Fruit fly (Drosophila melanogaster) whole organism, wandering third instar larva: ENCODE data around the gene gdrd.
A peak's percentile ranks its signal among the peaks of the same experiment; 100 is the strongest.

Source experiments
- Abd-B ChIP-seq: fragments of >200 bp; optimal IDR thresholded peaks from 2 replicates; lab custom pipeline; 2017; ENCODE audit warnings: missing biosample characterization, missing genetic modification characterization
- CG32264 ChIP-seq: fragments of 200-800 bp; sonication (Bioruptor generic); optimal IDR thresholded peaks from 2 replicates; lab custom pipeline; 2016; ENCODE audit warnings: missing biosample characterization, missing genetic modification characterization
- CG9705 ChIP-seq: fragments of 200-800 bp; sonication (Bioruptor generic); optimal IDR thresholded peaks from 2 replicates; lab custom pipeline; 2018; ENCODE audit warnings: missing biosample characterization, mild to moderate bottlenecking, missing genetic modification characterization
- CrebA ChIP-seq: fragments of 200-800 bp; sonication (Bioruptor generic); optimal IDR thresholded peaks from 2 replicates; lab custom pipeline; 2016; ENCODE audit warnings: missing biosample characterization, mild to moderate bottlenecking, missing genetic modification characterization, borderline replicate concordance
- Dfd ChIP-seq: fragments of >200 bp; optimal IDR thresholded peaks from 2 replicates; lab custom pipeline; 2017; ENCODE audit warnings: missing biosample characterization, missing genetic modification characterization
- Dif ChIP-seq: fragments of 200-275, 200-300 bp; sonication (Bioruptor generic); optimal IDR thresholded peaks from 2 replicates; lab custom pipeline; 2018; ENCODE audit warnings: missing biosample characterization, missing genetic modification characterization; ENCODE audit not compliant: partially characterized antibody
- GATAd ChIP-seq: sonication (Bioruptor generic); optimal IDR thresholded peaks from 2 replicates; lab custom pipeline; 2016; ENCODE audit warnings: missing biosample characterization, missing genetic modification characterization
- HLH106 ChIP-seq: fragments of 200-800 bp; optimal IDR thresholded peaks from 3 replicates; lab custom pipeline; 2019; ENCODE audit warnings: missing biosample characterization, mild to moderate bottlenecking, missing genetic modification characterization, moderate library complexity
- Hnf4 ChIP-seq: fragments of 200-800 bp; sonication (Bioruptor generic); optimal IDR thresholded peaks from 2 replicates; lab custom pipeline; 2016; ENCODE audit warnings: missing biosample characterization, mild to moderate bottlenecking, missing genetic modification characterization
- Hr78 ChIP-seq: fragments of >200 bp; optimal IDR thresholded peaks from 2 replicates; lab custom pipeline; 2017; ENCODE audit warnings: missing biosample characterization, missing genetic modification characterization
- Hr83 ChIP-seq: fragments of 200-300 bp; sonication (Bioruptor generic); optimal IDR thresholded peaks from 2 replicates; lab custom pipeline; 2016; ENCODE audit warnings: missing biosample characterization, mild to moderate bottlenecking, missing genetic modification characterization, moderate library complexity; ENCODE audit not compliant: poor library complexity, severe bottlenecking
- Jra ChIP-seq: sonication (Bioruptor generic); optimal IDR thresholded peaks from 2 replicates; lab custom pipeline; 2016; ENCODE audit warnings: missing biosample characterization, missing genetic modification characterization
- Mio ChIP-seq: sonication (Bioruptor generic); optimal IDR thresholded peaks from 2 replicates; lab custom pipeline; 2016; ENCODE audit warnings: missing biosample characterization, missing genetic modification characterization
- Myc ChIP-seq: fragments of >200 bp; optimal IDR thresholded peaks from 2 replicates; lab custom pipeline; 2017
- N ChIP-seq: fragments of >200 bp; optimal IDR thresholded peaks from 2 replicates; lab custom pipeline; 2018; ENCODE audit warnings: missing biosample characterization, missing external identifiers, missing genetic modification characterization
- OdsH ChIP-seq: fragments of 200-800 bp; sonication (Bioruptor generic); optimal IDR thresholded peaks from 2 replicates; lab custom pipeline; 2016; ENCODE audit warnings: missing biosample characterization, mild to moderate bottlenecking, missing genetic modification characterization
- Rel ChIP-seq, 2 experiments: fragments of 200-800 bp; sonication (Bioruptor generic) in 1 of 2; optimal IDR thresholded peaks; 2 replicates in 1 of 2; 3 replicates in 1 of 2; lab custom pipeline; 2016 to 2019; ENCODE audit warnings: mild to moderate bottlenecking in 2 of 2, missing biosample characterization in 2 of 2, missing genetic modification characterization in 2 of 2, moderate library complexity in 1 of 2
- Sp1 ChIP-seq: fragments of 200-800 bp; sonication (Bioruptor generic); optimal IDR thresholded peaks from 3 replicates; lab custom pipeline; 2019; ENCODE audit warnings: missing biosample characterization, mild to moderate bottlenecking, missing genetic modification characterization, moderate library complexity
- Vsx2 ChIP-seq: fragments of 200-300, 225-300 bp; sonication (Bioruptor generic); optimal IDR thresholded peaks from 2 replicates; lab custom pipeline; 2018; ENCODE audit warnings: missing biosample characterization, missing genetic modification characterization; ENCODE audit not compliant: partially characterized antibody
- br ChIP-seq: fragments of 200-800 bp; sonication (Bioruptor generic); optimal IDR thresholded peaks from 2 replicates; lab custom pipeline; 2016; ENCODE audit warnings: missing biosample characterization, missing genetic modification characterization
- brk ChIP-seq: fragments of 200-800 bp; sonication (Bioruptor generic); optimal IDR thresholded peaks from 2 replicates; lab custom pipeline; 2016; ENCODE audit warnings: missing biosample characterization, mild to moderate bottlenecking, missing genetic modification characterization
- dl ChIP-seq, 2 experiments: fragments of 175-275, 200-275 bp in 1 of 2; fragments of 200-275 bp in 1 of 2; sonication (Bioruptor generic); optimal IDR thresholded peaks; lab custom pipeline; 2018; ENCODE audit warnings: mild to moderate bottlenecking in 2 of 2, missing biosample characterization in 2 of 2, missing genetic modification characterization in 2 of 2, moderate library complexity in 2 of 2; ENCODE audit not compliant: partially characterized antibody in 2 of 2, insufficient read depth in 1 of 2
- dmrt93B ChIP-seq: fragments of 200-800 bp; sonication (Bioruptor generic); optimal IDR thresholded peaks from 2 replicates; lab custom pipeline; 2018; ENCODE audit warnings: missing biosample characterization, mild to moderate bottlenecking, missing genetic modification characterization
- dsf ChIP-seq: sonication (Bioruptor generic); optimal IDR thresholded peaks from 2 replicates; lab custom pipeline; 2016; ENCODE audit warnings: missing biosample characterization, missing genetic modification characterization, borderline replicate concordance
- ey ChIP-seq: fragments of 200-800 bp; sonication (Bioruptor generic); optimal IDR thresholded peaks from 2 replicates; lab custom pipeline; 2016; ENCODE audit warnings: missing biosample characterization, missing genetic modification characterization
- foxo ChIP-seq, 2 experiments: fragments of 200-800 bp; sonication (Bioruptor generic); optimal IDR thresholded peaks; 2 replicates in 1 of 2; 3 replicates in 1 of 2; lab custom pipeline; 2016 to 2017; ENCODE audit warnings: missing biosample characterization in 2 of 2, missing genetic modification characterization in 2 of 2
- fru ChIP-seq: fragments of 200-800 bp; sonication (Bioruptor generic); optimal IDR thresholded peaks from 3 replicates; lab custom pipeline; 2016; ENCODE audit warnings: missing biosample characterization, mild to moderate bottlenecking, missing genetic modification characterization
- h ChIP-seq: fragments of 200-800 bp; sonication (Bioruptor generic); optimal IDR thresholded peaks from 3 replicates; lab custom pipeline; 2016; ENCODE audit warnings: missing biosample characterization, mild to moderate bottlenecking, missing genetic modification characterization
- jim ChIP-seq: fragments of 175-275, 200-325 bp; sonication (Bioruptor generic); optimal IDR thresholded peaks from 2 replicates; lab custom pipeline; 2016; ENCODE audit warnings: missing biosample characterization, mild to moderate bottlenecking, missing genetic modification characterization
- lola ChIP-seq: fragments of >200 bp; optimal IDR thresholded peaks from 2 replicates; lab custom pipeline; 2017; ENCODE audit warnings: missing biosample characterization, missing genetic modification characterization
- pan ChIP-seq: fragments of >200 bp; optimal IDR thresholded peaks from 2 replicates; lab custom pipeline; 2017
- psq ChIP-seq: fragments of 200-800 bp; sonication (Bioruptor generic); optimal IDR thresholded peaks from 3 replicates; lab custom pipeline; 2017; ENCODE audit warnings: missing biosample characterization, mild to moderate bottlenecking, missing genetic modification characterization, moderate library complexity
- rgr ChIP-seq: fragments of 200-800 bp; sonication (Bioruptor generic); optimal IDR thresholded peaks from 3 replicates; lab custom pipeline; 2016; ENCODE audit warnings: missing biosample characterization, mild to moderate bottlenecking, missing genetic modification characterization
- sage ChIP-seq: fragments of 200-800 bp; sonication (Bioruptor generic); optimal IDR thresholded peaks from 2 replicates; lab custom pipeline; 2016; ENCODE audit warnings: missing biosample characterization, mild to moderate bottlenecking, missing genetic modification characterization
- sv ChIP-seq: fragments of 200-800 bp; sonication (Bioruptor generic); optimal IDR thresholded peaks from 3 replicates; lab custom pipeline; 2016; ENCODE audit warnings: missing biosample characterization, missing genetic modification characterization
- tai ChIP-seq: sonication (Bioruptor generic); optimal IDR thresholded peaks from 2 replicates; lab custom pipeline; 2016; ENCODE audit warnings: missing biosample characterization, missing genetic modification characterization
- usp ChIP-seq: fragments of >200 bp; optimal IDR thresholded peaks from 2 replicates; lab custom pipeline; 2017; ENCODE audit warnings: missing biosample characterization, missing genetic modification characterization
- woc ChIP-seq: sonication (Bioruptor generic); optimal IDR thresholded peaks from 2 replicates; lab custom pipeline; 2016; ENCODE audit warnings: missing biosample characterization, mild to moderate bottlenecking, missing genetic modification characterization

gdrd gene

dm6 chr3L:14645934-14646333, 45.2 kb upstream of the gdrd start:
- TF ChIP-seq lola (GFP tag; lab: Kevin White, UChicago) = no peak
- TF ChIP-seq OdsH (GFP tag; lab: Kevin White, UChicago) = no peak
- no peak for TF ChIP-seq ey (GFP tag; lab: Kevin White, UChicago)
- TF ChIP-seq foxo (GFP tag; optimal IDR thresholded peaks at IDR 0.05; lab: Kevin White, UChicago) = no peak
- no peak for TF ChIP-seq Hr83
- no peak for TF ChIP-seq N (GFP tag; lab: Kevin White, UChicago)
- TF ChIP-seq dsf (GFP tag; lab: Kevin White, UChicago) = no peak
- TF ChIP-seq Abd-B (GFP tag; lab: Kevin White, UChicago) = no peak
- no peak for TF ChIP-seq fru
- TF ChIP-seq HLH106 (tag; lab: Kevin White, UChicago) = no peak
- no peak for TF ChIP-seq Hnf4
- no peak for TF ChIP-seq Vsx2
- TF ChIP-seq usp = no peak
- TF ChIP-seq Jra (GFP tag; lab: Kevin White, UChicago) = no peak
- TF ChIP-seq psq (GFP tag; lab: Kevin White, UChicago) = no peak
- TF ChIP-seq Myc (lab: Kevin White, UChicago) = no peak
- no peak for TF ChIP-seq Dfd (GFP tag; lab: Kevin White, UChicago)

DNA sequence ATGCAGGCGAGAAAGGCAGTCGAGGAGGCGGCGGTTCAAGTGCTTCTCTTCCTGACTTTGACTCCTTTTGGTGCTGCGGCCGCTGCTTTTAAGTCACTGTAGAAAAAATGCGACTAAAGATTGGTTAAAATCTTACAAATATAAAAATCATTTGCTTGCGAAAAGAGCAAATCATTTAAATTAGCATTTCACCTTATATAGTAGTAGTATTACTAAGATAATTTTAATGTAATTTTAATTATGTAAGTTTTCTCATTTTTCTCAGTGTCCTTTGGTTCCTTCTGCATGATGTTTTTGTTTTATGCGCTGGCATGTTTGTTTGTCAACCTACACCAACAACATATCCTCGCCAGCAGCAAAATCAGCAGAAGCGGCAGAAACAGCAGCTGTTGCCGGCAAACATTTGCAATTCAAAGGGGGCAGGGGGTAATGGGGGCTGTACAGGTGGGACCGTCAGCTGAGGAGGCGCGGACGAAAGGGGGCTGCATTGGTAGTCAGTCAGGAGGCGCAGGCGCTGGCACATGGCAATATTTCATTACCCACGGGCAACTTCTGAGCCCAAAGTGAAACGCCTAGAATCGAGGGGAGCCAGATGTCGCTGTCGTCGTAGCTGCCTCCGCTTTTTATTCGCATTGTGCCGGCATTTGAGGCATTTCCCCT, 43.8 kb upstream of the gdrd start:
- TF ChIP-seq woc (GFP tag; lab: Kevin White, UChicago) = peak; percentile 28
- TF ChIP-seq Rel (GFP tag; optimal IDR thresholded peaks at IDR 0.05; lab: Kevin White, UChicago) = peak; percentile 61
- peak; percentile 20 for TF ChIP-seq Rel (tag; optimal IDR thresholded peaks at IDR 0.05; lab: Kevin White, UChicago)
- TF ChIP-seq br = peak; percentile 63
- no peak for TF ChIP-seq GATAd
- TF ChIP-seq jim (GFP tag; lab: Kevin White, UChicago) = no peak
- no peak for TF ChIP-seq N (GFP tag; lab: Kevin White, UChicago)
- TF ChIP-seq Abd-B (GFP tag; lab: Kevin White, UChicago) = no peak
- TF ChIP-seq Sp1 (GFP tag; lab: Kevin White, UChicago) = peak; percentile 82
- no peak for TF ChIP-seq Jra (GFP tag; lab: Kevin White, UChicago)
- no peak for TF ChIP-seq pan (lab: Kevin White, UChicago)
- peak; percentile 11 for TF ChIP-seq CG9705 (GFP tag; lab: Kevin White, UChicago)
- TF ChIP-seq h (GFP tag; lab: Kevin White, UChicago) = peak; percentile 88
- TF ChIP-seq brk (GFP tag; lab: Kevin White, UChicago) = peak; percentile 72
- TF ChIP-seq rgr (GFP tag; lab: Kevin White, UChicago) = peak; percentile 76
- peak; percentile 70 for TF ChIP-seq fru
- no peak for TF ChIP-seq dsf (GFP tag; lab: Kevin White, UChicago)
- no peak for TF ChIP-seq usp
- peak in 1 of 2 experiments; percentile 81 for TF ChIP-seq foxo (GFP tag; optimal IDR thresholded peaks at IDR 0.05; lab: Kevin White, UChicago)
- TF ChIP-seq sage = peak; percentile 17
- peak; percentile 75 for TF ChIP-seq OdsH (GFP tag; lab: Kevin White, UChicago)
- no peak for TF ChIP-seq lola (GFP tag; lab: Kevin White, UChicago)
- peak; percentile 60 for TF ChIP-seq ey (GFP tag; lab: Kevin White, UChicago)
- TF ChIP-seq Hr78 (GFP tag; lab: Kevin White, UChicago) = no peak
- TF ChIP-seq Hr83 = no peak
- TF ChIP-seq psq (GFP tag; lab: Kevin White, UChicago) = peak; percentile 72
- TF ChIP-seq Hnf4 = peak; percentile 64
- TF ChIP-seq dmrt93B (GFP tag; lab: Kevin White, UChicago) = peak; percentile 43
- TF ChIP-seq Dif (GFP tag; lab: Kevin White, UChicago) = no peak
- TF ChIP-seq tai (GFP tag; lab: Kevin White, UChicago) = no peak
- TF ChIP-seq sv (GFP tag; lab: Kevin White, UChicago) = no peak
- no peak for TF ChIP-seq Myc (lab: Kevin White, UChicago)
- TF ChIP-seq CrebA (GFP tag; lab: Kevin White, UChicago) = no peak
- no peak for TF ChIP-seq Vsx2
- no peak for TF ChIP-seq dl (GFP tag; optimal IDR thresholded peaks at IDR 0.05; lab: Kevin White, UChicago; ENCODE audit: insufficient read depth in 1 of 2, partially characterized antibody in 2 of 2)
- peak; percentile 89 for TF ChIP-seq HLH106 (tag; lab: Kevin White, UChicago)
- TF ChIP-seq Mio (GFP tag; lab: Kevin White, UChicago) = no peak
- no peak for TF ChIP-seq CG32264 (GFP tag; lab: Kevin White, UChicago)
- no peak for TF ChIP-seq Dfd (GFP tag; lab: Kevin White, UChicago)
